Fruit fly (Drosophila melanogaster) Kc167 (cell line): ENCODE results near the gene CG5273.

Experiments
- Myc ChIP-seq: fragments of >200 bp; optimal IDR thresholded peaks from 2 replicates; lab custom pipeline; 2017; ENCODE audit warnings: missing external identifiers
- Sin3A ChIP-seq: fragments of >200 bp; optimal IDR thresholded peaks from 2 replicates; lab custom pipeline; 2018; ENCODE audit warnings: missing external identifiers
- h ChIP-seq: fragments of >200 bp; optimal IDR thresholded peaks from 3 replicates; lab custom pipeline; 2018; ENCODE audit warnings: missing external identifiers
- insv ChIP-seq: fragments of >200 bp; optimal IDR thresholded peaks from 3 replicates; lab custom pipeline; 2018; ENCODE audit warnings: missing external identifiers
- psq ChIP-seq: fragments of >200 bp; optimal IDR thresholded peaks from 2 replicates; lab custom pipeline; 2017; ENCODE audit warnings: missing external identifiers
- ttk ChIP-seq: sonication (Bioruptor generic); optimal IDR thresholded peaks from 2 replicates; lab custom pipeline; 2017; ENCODE audit warnings: missing external identifiers

DNA sequence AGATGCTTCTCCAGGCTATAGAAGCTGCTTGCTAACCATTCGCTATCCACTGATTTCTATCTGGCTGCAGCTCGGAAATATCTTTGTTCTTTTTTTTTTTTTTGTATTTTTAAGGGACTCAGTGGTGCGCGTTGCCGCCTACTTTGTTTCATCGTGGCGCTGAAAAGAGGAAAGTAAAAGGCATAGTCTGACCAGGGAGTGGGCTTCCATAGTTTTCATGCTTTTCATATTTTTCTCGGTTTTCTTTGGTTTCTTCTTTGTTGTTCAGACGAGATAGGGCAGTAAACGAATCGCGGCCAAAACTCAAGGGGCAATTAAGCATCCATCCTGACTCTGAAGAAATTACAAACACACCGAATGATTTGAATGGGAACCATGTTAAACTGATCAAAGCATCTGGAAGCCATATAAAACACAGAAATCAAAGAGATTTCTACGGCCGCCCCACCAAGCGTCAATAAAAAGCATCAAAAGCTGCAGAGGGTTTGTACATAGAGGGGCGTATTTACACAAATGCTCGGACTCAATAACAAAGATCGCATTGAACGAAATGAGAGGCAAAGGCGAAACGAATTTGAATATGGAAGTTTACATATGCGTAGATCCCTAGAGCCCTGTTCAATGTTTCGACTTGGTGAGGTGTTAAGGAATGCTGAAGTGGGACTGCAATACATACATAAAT is 13.1 kb downstream of the CG5273 start:
- no peak for TF ChIP-seq psq (lab: Kevin White, UChicago)
- no peak for TF ChIP-seq ttk (lab: Kevin White, UChicago)
- TF ChIP-seq h = no peak
- no peak for TF ChIP-seq Myc
- no peak for TF ChIP-seq Sin3A (lab: Kevin White, UChicago)
- TF ChIP-seq insv (lab: Kevin White, UChicago) = no peak
